Fruit fly (Drosophila melanogaster): ENCODE results near the gene Cyp4s3.

Cyp4s3 gene

dm6 chrX:15075485-15076037 lies 40.8 kb downstream of the Cyp4s3 start:
- no peak for TF ChIP-seq cad (GFP tag; optimal IDR thresholded peaks at IDR 0.05)
- no peak for TF ChIP-seq CG31224 (GFP tag; IDR thresholded peaks at IDR 0.05)
- TF ChIP-seq otp (GFP tag; IDR thresholded peaks at IDR 0.05) = no peak
- TF ChIP-seq pfk (GFP tag; optimal IDR thresholded peaks at IDR 0.05) = peak; percentile 84

dm6 chrX:15074646-15075351 lies 41.5 kb downstream of the Cyp4s3 start:
- TF ChIP-seq CG10431 (GFP tag; optimal IDR thresholded peaks at IDR 0.05) (peak; percentile 32), CG16815 (GFP tag; optimal IDR thresholded peaks at IDR 0.05) (peak; percentile 80), mam (GFP tag; optimal IDR thresholded peaks at IDR 0.05) (peak; percentile 97), pho (GFP tag; optimal IDR thresholded peaks at IDR 0.05) (peak; percentile 94), hb (GFP tag; IDR thresholded peaks at IDR 0.05; ENCODE audit: partially characterized antibody) (no peak), CG2889 (GFP tag; IDR thresholded peaks at IDR 0.05) (peak; percentile 81), CG6689 (GFP tag; IDR thresholded peaks at IDR 0.05) (peak; percentile 84), abd-A (tag; optimal IDR thresholded peaks at IDR 0.05) (peak; percentile 51), CG13424 (tag; optimal IDR thresholded peaks at IDR 0.05) (peak; percentile 88), CG17802 (tag; optimal IDR thresholded peaks at IDR 0.05) (peak; percentile 52), CG18619 (GFP tag; optimal IDR thresholded peaks at IDR 0.05) (peak; percentile 86), CG14710 (tag; optimal IDR thresholded peaks at IDR 0.05) (peak; percentile 75), br (optimal IDR thresholded peaks at IDR 0.05) (no peak), ab (GFP tag; optimal IDR thresholded peaks at IDR 0.05) (peak; percentile 83), CG11504 (tag; optimal IDR thresholded peaks at IDR 0.05) (peak; percentile 91), Hr78 (GFP tag; optimal IDR thresholded peaks at IDR 0.05) (peak in 1 of 2 experiments; percentile 95), CG17568 (GFP tag; optimal IDR thresholded peaks at IDR 0.05) (peak; percentile 77), E2f1 (GFP tag; IDR thresholded peaks at IDR 0.05) (peak; percentile 83), CG10366 (GFP tag; IDR thresholded peaks at IDR 0.05) (peak; percentile 90), pnt (GFP tag; optimal IDR thresholded peaks at IDR 0.05) (peak; percentile 91), D (optimal IDR thresholded peaks at IDR 0.05) (no peak), D (GFP tag; optimal IDR thresholded peaks at IDR 0.05) (peak; percentile 69), CG3281 (GFP tag; optimal IDR thresholded peaks at IDR 0.05) (peak; percentile 90), CG11093 (GFP tag; IDR thresholded peaks at IDR 0.05) (peak; percentile 87), Trl (optimal IDR thresholded peaks at IDR 0.05) (peak; percentile 52 to 73), Trl (GFP tag; optimal IDR thresholded peaks at IDR 0.05) (peak; percentile 93), esg (GFP tag; conservative IDR thresholded peaks at IDR 0.05) (peak; percentile 81), CG10959 (GFP tag; IDR thresholded peaks at IDR 0.05) (peak; percentile 72), sens (GFP tag) (peak; percentile 97), CG3838 (GFP tag; optimal IDR thresholded peaks at IDR 0.05) (peak; percentile 60), B-H1 (GFP tag; IDR thresholded peaks at IDR 0.05) (peak; percentile 82), trh (GFP tag; optimal IDR thresholded peaks at IDR 0.05) (peak; percentile 64), CG11456 (GFP tag; IDR thresholded peaks at IDR 0.05) (peak; percentile 96), z (GFP tag; IDR thresholded peaks at IDR 0.05) (no peak), HLH54F (GFP tag; optimal IDR thresholded peaks at IDR 0.05) (peak; percentile 92), CG3847 (GFP tag; IDR thresholded peaks at IDR 0.05) (peak; percentile 84), CG16863 (GFP tag; optimal IDR thresholded peaks at IDR 0.05) (peak; percentile 88), HLH3B (GFP tag; IDR thresholded peaks at IDR 0.05) (peak; percentile 85), CG8290 (GFP tag; optimal IDR thresholded peaks at IDR 0.05) (peak; percentile 84), CG8290 (tag; optimal IDR thresholded peaks at IDR 0.05) (peak in 1 of 2 experiments; percentile 96), en (GFP tag; optimal IDR thresholded peaks at IDR 0.05) (peak; percentile 85), Lhr (GFP tag; optimal IDR thresholded peaks at IDR 0.05) (peak; percentile 53), klu (GFP tag; IDR thresholded peaks at IDR 0.05) (peak; percentile 82), CG34376 (GFP tag; optimal IDR thresholded peaks at IDR 0.05) (peak; percentile 95), aop (GFP tag; IDR thresholded peaks at IDR 0.05) (peak; percentile 86), Ada2b (GFP tag; IDR thresholded peaks at IDR 0.05) (peak; percentile 88)

Data from whole organism, embryonic.